Fruit fly (Drosophila melanogaster) whole organism, pupa: ENCODE results near the gene meigo.

Experiments used
- CG10348 ChIP-seq: fragments of 200-800 bp; sonication (Bioruptor generic); IDR thresholded peaks from 2 replicates; pipeline ENCODE4 v1.3.6; 2022; ENCODE audit warnings: missing biosample characterization, missing genetic modification characterization
- CG12605 ChIP-seq: fragments of 200-800 bp; sonication (Bioruptor generic); IDR thresholded peaks from 2 replicates; pipeline ENCODE4 v1.3.6; 2022; ENCODE audit warnings: missing biosample characterization, missing genetic modification characterization
- CG13204 ChIP-seq: fragments of 200-800 bp; sonication (Bioruptor generic); optimal IDR thresholded peaks from 2 replicates; lab custom pipeline; 2018; ENCODE audit warnings: missing biosample characterization, mild to moderate bottlenecking, missing genetic modification characterization, moderate library complexity
- CG14655 ChIP-seq: fragments of 200-800 bp; sonication (Bioruptor generic); optimal IDR thresholded peaks from 3 replicates; lab custom pipeline; 2017; ENCODE audit warnings: mild to moderate bottlenecking, missing biosample characterization, missing genetic modification reagents, missing genetic modification characterization
- CG15710 ChIP-seq: fragments of 200-800 bp; sonication (Bioruptor generic); optimal IDR thresholded peaks from 2 replicates; lab custom pipeline; 2018; ENCODE audit warnings: missing biosample characterization, mild to moderate bottlenecking, missing genetic modification characterization, moderate library complexity
- CG17806 ChIP-seq: fragments of 200-800 bp; sonication (Bioruptor generic); optimal IDR thresholded peaks from 2 replicates; lab custom pipeline; 2018; ENCODE audit warnings: missing biosample characterization, mild to moderate bottlenecking, missing genetic modification characterization, moderate library complexity
- CG32121 ChIP-seq: fragments of 200-800 bp; sonication (Bioruptor generic); IDR thresholded peaks from 2 replicates; pipeline ENCODE4 v1.3.6; 2022; ENCODE audit warnings: missing biosample characterization, missing genetic modification characterization
- CG34367 ChIP-seq: fragments of 200-800 bp; sonication (Bioruptor generic); optimal IDR thresholded peaks from 2 replicates; lab custom pipeline; 2018; ENCODE audit warnings: missing biosample characterization, mild to moderate bottlenecking, missing genetic modification characterization
- CG4496 ChIP-seq: fragments of 200-800 bp; sonication (Bioruptor generic); IDR thresholded peaks from 3 replicates; pipeline ENCODE4 v1.3.6; 2022; ENCODE audit warnings: missing biosample characterization, missing genetic modification characterization
- CG8159 ChIP-seq: fragments of 200-800 bp; sonication (Bioruptor generic); optimal IDR thresholded peaks from 3 replicates; lab custom pipeline; 2018; ENCODE audit warnings: missing biosample characterization, mild to moderate bottlenecking, missing genetic modification characterization, moderate library complexity
- CG8301 ChIP-seq: fragments of 200-800 bp; sonication (Bioruptor generic); optimal IDR thresholded peaks from 2 replicates; lab custom pipeline; 2018; ENCODE audit warnings: missing biosample characterization, mild to moderate bottlenecking, missing genetic modification characterization
- CG9948 ChIP-seq: fragments of 200-800 bp; sonication (Bioruptor generic); optimal IDR thresholded peaks from 2 replicates; lab custom pipeline; 2018; ENCODE audit warnings: missing biosample characterization, mild to moderate bottlenecking, missing genetic modification characterization, moderate library complexity
- D1 ChIP-seq: fragments of 200-800 bp; sonication (Bioruptor generic); optimal IDR thresholded peaks from 2 replicates; lab custom pipeline; 2018; ENCODE audit warnings: missing biosample characterization, mild to moderate bottlenecking, missing genetic modification characterization, moderate library complexity
- EcR ChIP-seq: fragments of 200-800 bp; sonication (Bioruptor generic); optimal IDR thresholded peaks from 3 replicates; lab custom pipeline; 2019; ENCODE audit warnings: missing biosample characterization, missing genetic modification characterization, mild to moderate bottlenecking, moderate library complexity, missing genetic modification reagents
- Ets98B ChIP-seq: fragments of 200-800 bp; sonication (Bioruptor generic); IDR thresholded peaks from 2 replicates; pipeline ENCODE4 v1.3.6; 2022; ENCODE audit warnings: missing biosample characterization, missing genetic modification characterization
- Pif1A ChIP-seq: fragments of 200-800 bp; sonication (Bioruptor generic); optimal IDR thresholded peaks from 3 replicates; lab custom pipeline; 2016; ENCODE audit warnings: missing biosample characterization, missing genetic modification characterization
- Pif1B ChIP-seq: fragments of 200-800 bp; sonication (Bioruptor generic); optimal IDR thresholded peaks from 3 replicates; lab custom pipeline; 2016; ENCODE audit warnings: missing biosample characterization, missing genetic modification characterization
- Snoo ChIP-seq: fragments of 200-800 bp; sonication (Bioruptor generic); optimal IDR thresholded peaks from 3 replicates; lab custom pipeline; 2017; ENCODE audit warnings: missing biosample characterization, mild to moderate bottlenecking, missing genetic modification characterization, inconsistent platforms
- fd96Ca ChIP-seq: fragments of 200-800 bp; sonication (Bioruptor generic); IDR thresholded peaks from 3 replicates; pipeline ENCODE4 v1.3.6; 2022; ENCODE audit warnings: missing biosample characterization, missing genetic modification characterization
- gl ChIP-seq: fragments of 200-800 bp; sonication (Bioruptor generic); optimal IDR thresholded peaks from 2 replicates; lab custom pipeline; 2018; ENCODE audit warnings: missing biosample characterization, mild to moderate bottlenecking, missing genetic modification characterization
- rn ChIP-seq: fragments of 200-800 bp; sonication (Bioruptor generic); IDR thresholded peaks from 2 replicates; pipeline ENCODE4 v1.3.6; 2022; ENCODE audit warnings: missing biosample characterization, missing genetic modification characterization

Gene meigo

DNA sequence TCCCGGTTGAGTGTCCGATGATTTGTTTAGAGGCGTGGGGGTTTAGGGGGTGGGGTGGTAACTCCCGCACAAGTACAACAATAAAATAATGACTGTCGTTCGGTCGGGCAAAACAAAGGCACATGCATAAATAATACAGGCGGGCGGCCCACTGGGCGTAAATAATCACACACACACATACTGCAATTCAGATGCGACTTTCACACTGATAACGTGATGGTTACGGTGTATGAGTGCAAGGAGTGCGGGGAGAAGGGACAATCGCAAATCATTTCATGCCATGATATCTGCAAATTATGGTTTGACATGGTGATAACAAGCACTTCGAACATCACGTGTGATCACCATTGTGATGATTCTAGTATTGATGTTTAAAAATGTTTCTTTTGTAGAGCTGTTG is 12.0 kb downstream of the meigo start:
- TF ChIP-seq Ets98B (GFP tag; lab: Robert Waterston, UW) (0 out of 2 replicates have a peak, but pooled peaks have one; percentile 19), CG4496 (GFP tag; lab: Robert Waterston, UW) (no peak), gl (tag; lab: Kevin White, UChicago) (no peak), CG32121 (GFP tag; lab: Robert Waterston, UW) (0 out of 2 replicates have a peak, but pooled peaks have one; percentile 15), Snoo (tag; lab: Kevin White, UChicago) (no peak), EcR (GFP tag; lab: Kevin White, UChicago) (peak; percentile 8), CG34367 (no peak), CG14655 (GFP tag; lab: Kevin White, UChicago) (no peak)

DNA sequence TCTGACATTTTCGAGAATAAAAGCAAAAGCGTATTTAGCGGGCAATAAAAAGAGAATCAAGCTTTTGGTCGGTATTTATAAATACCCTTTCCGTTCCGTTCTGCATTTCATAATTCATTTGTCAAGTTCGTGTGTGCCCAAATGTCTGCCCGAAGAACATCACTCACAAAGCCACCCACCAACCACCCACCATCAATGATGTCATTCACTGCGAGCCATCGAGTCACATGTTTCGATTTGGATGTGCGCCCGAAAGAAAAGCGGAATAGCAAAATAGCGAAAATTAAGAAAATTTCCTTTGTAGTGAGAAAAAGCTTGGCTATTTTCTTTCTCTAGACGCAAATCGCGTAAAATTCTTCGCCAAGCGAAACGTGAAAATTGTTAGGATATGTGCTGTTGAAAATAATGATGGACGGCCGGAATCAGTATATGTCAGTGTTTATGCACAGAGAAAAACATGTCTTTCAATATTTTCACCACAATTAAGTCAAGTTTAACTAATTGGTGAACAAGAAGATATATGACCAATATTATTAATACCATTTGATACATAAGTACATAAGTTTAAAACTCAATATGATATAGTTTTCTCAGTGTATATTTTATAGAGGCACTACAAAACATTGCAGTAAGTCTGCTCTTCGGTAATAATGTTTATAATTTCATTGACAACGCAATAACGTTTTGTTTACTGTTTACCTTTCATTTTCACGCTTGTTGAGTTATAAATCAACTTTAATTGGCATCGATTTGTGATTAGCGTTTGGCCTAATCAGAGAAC is 13.2 kb downstream of the meigo start:
- TF ChIP-seq CG14655 (GFP tag; lab: Kevin White, UChicago) = no peak
- no peak for TF ChIP-seq EcR (GFP tag; lab: Kevin White, UChicago)
- TF ChIP-seq CG4496 (GFP tag; lab: Robert Waterston, UW) = peak; percentile 58
- no peak for TF ChIP-seq fd96Ca (GFP tag; lab: Robert Waterston, UW)
- TF ChIP-seq D1 (tag; lab: Kevin White, UChicago) = no peak
- TF ChIP-seq Ets98B (GFP tag; lab: Robert Waterston, UW) = peak; percentile 31; the same call in 1 of the 2 replicates
- peak; percentile 75 for TF ChIP-seq CG32121 (GFP tag; lab: Robert Waterston, UW)
- TF ChIP-seq CG9948 (tag; lab: Kevin White, UChicago) = peak; percentile 20
- no peak for TF ChIP-seq CG13204 (GFP tag; lab: Kevin White, UChicago)
- 0 out of 2 replicates have a peak, but pooled peaks have one; percentile 28 for TF ChIP-seq CG12605 (GFP tag; lab: Robert Waterston, UW)
- TF ChIP-seq CG34367 = no peak
- no peak for TF ChIP-seq gl (tag; lab: Kevin White, UChicago)
- no peak for TF ChIP-seq CG8159 (tag; lab: Kevin White, UChicago)
- TF ChIP-seq CG10348 = no peak

DNA sequence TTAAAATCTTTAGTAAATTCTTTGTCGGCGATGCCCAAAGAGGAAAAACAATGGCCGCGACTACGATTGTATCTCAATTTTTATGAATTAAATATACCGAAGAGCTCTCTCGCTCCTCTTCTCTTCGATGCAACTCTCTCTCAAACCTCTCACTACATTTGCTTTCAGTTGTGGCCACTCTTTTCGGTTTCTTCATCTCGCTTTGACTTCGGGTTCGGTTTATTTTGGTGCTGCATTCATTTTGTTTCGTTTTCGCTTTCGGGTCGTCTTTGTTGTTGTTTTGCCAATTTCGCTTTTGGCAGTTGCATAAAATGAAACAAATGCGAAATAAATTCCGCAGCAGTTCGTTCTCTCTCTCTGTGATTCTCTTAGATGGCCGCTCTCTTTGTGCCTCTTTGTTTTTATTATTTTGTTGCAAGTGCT is 14.8 kb downstream of the meigo start:
- TF ChIP-seq fd96Ca (GFP tag; lab: Robert Waterston, UW) (peak; percentile 83; the same call in 2 of the 3 replicates), CG8159 (tag; lab: Kevin White, UChicago) (peak; percentile 74), CG12605 (GFP tag; lab: Robert Waterston, UW) (peak; percentile 95), EcR (GFP tag; lab: Kevin White, UChicago) (peak; percentile 58), Ets98B (GFP tag; lab: Robert Waterston, UW) (peak; percentile 97), Pif1B (GFP tag; lab: Kevin White, UChicago) (peak; percentile 54), CG4496 (GFP tag; lab: Robert Waterston, UW) (peak; percentile 94), D1 (tag; lab: Kevin White, UChicago) (no peak), gl (tag; lab: Kevin White, UChicago) (peak; percentile 92), Pif1A (peak; percentile 91), CG9948 (tag; lab: Kevin White, UChicago) (peak; percentile 54), CG14655 (GFP tag; lab: Kevin White, UChicago) (peak; percentile 87), CG32121 (GFP tag; lab: Robert Waterston, UW) (peak; percentile 74; the same call in 1 of the 2 replicates), Snoo (tag; lab: Kevin White, UChicago) (peak; percentile 89), CG17806 (tag; lab: Kevin White, UChicago) (peak; percentile 70), CG34367 (peak; percentile 75), CG8301 (peak; percentile 84), rn (GFP tag; lab: Robert Waterston, UW) (peak; percentile 63; the same call in 1 of the 2 replicates), CG13204 (GFP tag; lab: Kevin White, UChicago) (peak; percentile 90), CG10348 (no peak), CG15710 (peak; percentile 71)
- TF ChIP-seq, all 21 proteins: peak for 19

DNA sequence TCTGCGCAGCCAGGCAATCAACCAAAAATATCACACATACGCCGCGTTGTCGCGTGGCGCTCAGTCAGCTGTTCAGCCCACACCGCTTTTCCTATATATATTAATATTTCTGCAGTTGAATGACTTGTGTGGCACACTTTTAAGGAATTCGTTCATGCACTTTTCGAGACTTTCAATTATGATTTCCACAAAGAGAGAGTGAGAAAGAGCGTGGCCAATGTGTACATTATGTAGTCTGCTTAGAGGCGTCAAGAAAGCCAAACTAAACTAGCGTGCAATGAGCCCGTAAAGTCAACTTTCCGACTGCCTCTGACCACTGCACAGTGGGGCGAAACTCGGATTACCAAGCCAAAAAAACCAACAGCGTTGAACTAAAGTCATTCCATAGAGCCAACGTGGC is 16.1 kb downstream of the meigo start:
- TF ChIP-seq Pif1A (no peak), Snoo (tag; lab: Kevin White, UChicago) (no peak), CG8159 (tag; lab: Kevin White, UChicago) (no peak), Ets98B (GFP tag; lab: Robert Waterston, UW) (no peak), CG15710 (no peak), CG14655 (GFP tag; lab: Kevin White, UChicago) (no peak), fd96Ca (GFP tag; lab: Robert Waterston, UW) (peak; percentile 33; the same call in 1 of the 3 replicates), CG32121 (GFP tag; lab: Robert Waterston, UW) (no peak), Pif1B (GFP tag; lab: Kevin White, UChicago) (no peak), rn (GFP tag; lab: Robert Waterston, UW) (no peak), CG9948 (tag; lab: Kevin White, UChicago) (no peak), CG34367 (no peak), CG12605 (GFP tag; lab: Robert Waterston, UW) (no peak), CG4496 (GFP tag; lab: Robert Waterston, UW) (peak; percentile 51; the same call in 1 of the 3 replicates), CG13204 (GFP tag; lab: Kevin White, UChicago) (no peak)

DNA sequence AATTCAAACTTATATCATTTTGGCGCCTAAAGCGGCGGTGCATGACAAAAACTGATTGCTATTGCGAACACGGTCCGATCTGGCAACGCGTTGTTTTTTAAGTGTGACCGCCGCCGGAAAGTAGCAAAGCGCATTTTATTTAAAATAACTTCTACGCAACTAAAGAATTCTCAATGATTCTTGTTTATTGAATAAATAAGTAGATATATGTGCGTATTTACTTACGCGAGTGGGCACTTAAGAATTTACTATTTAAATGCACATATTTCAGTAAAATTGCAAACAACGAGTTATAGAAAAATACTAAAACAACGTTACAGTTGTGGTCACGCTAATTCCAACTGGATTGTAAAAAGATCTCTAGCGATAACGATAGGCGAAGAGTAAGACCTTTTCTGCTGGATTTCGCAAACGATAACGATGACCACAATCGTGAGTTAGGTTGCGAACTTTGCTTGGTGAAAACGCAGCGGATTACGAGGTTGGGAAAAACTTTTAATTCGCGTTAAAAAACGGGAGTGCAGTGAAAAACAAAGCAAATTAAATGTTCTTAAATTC is 17.9 kb downstream of the meigo start:
- peak; percentile 12 for TF ChIP-seq Pif1A
- TF ChIP-seq Pif1B (GFP tag; lab: Kevin White, UChicago) = peak; percentile 27
- no peak for TF ChIP-seq CG8301
